Worm (Caenorhabditis elegans): ENCODE measurements around the gene nhr-207.
A peak's percentile ranks its signal among the peaks of the same experiment; 100 is the strongest.

The nhr-207 gene

DNA sequence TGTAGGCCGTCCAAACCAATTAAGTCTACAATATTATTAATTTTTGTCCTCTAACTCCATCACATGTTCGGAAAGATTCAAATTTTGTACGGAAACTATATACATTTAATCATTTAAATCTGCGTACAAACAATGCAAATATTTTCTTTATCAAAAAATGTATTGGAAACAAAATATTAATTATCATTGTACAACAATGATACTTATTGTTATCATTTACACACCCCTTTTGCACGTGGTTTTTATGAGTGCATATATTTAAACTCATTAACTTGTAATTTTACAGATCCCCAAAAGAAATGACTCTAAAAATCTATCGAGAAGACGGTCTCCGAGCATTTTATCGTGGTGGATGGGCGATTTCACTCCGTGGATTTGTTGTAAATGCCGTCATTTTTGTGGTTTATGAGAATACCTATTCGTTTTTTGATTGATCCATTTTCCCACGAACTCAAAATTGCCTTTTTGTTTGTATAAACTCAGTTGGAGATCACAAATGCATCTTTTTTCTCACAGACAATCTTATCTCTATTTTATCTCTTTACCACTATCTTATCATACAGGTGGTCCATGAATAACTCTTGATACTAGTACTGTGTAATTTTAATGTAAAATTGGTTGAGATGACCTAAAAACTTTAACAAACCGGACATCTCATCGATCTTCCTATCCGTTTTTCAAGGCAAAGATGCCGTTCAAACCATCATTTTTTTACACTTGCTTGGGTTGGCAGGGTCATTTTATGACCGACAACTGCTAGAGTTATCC, 9.9 kb upstream of the nhr-207 start (continued):
- no peak for TF ChIP-seq dpl-1 (GFP tag; optimal IDR thresholded peaks at IDR 0.05)
- no peak for TF ChIP-seq skn-1 (tag; optimal IDR thresholded peaks at IDR 0.05)
- TF ChIP-seq nhr-90 (tag; optimal IDR thresholded peaks at IDR 0.05; ENCODE audit: poor library complexity), result no peak
- no peak for TF ChIP-seq snpc-4 (tag; optimal IDR thresholded peaks at IDR 0.05)
- TF ChIP-seq lin-15B (tag; optimal IDR thresholded peaks at IDR 0.05), result no peak

DNA sequence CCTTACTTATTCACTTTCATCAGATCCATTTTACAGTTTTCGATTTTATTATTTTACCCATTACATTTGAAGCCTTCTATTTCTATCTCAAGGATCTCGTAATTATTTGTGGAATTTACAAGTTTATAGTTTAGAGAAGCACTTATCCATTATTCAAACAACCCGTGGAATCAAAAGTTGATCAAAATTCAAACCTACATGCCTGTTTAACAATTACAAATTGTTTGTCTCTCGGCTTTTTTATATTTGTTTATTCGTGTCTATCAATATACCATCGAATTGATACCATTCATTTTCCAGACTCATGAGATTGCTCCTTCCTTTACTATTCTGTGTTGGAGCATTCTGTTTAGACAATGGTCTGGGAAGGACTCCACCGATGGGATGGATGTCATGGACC, 9.0 kb upstream of the nhr-207 start, which contains the start of gene gana-1:
TSS of gene gana-1 (plus strand) at position 301 of the 400 bp plus-strand sequence.
- TF ChIP-seq isw-1 (GFP tag; IDR thresholded peaks at IDR 0.05) (no peak), pax-3 (tag; optimal IDR thresholded peaks at IDR 0.05) (no peak), unc-130 (tag; optimal IDR thresholded peaks at IDR 0.05) (no peak), pqm-1 (tag; optimal IDR thresholded peaks at IDR 0.05) (no peak), nhr-71 (tag; optimal IDR thresholded peaks at IDR 0.05) (no peak), ztf-11 (tag; optimal IDR thresholded peaks at IDR 0.05) (no peak)

DNA sequence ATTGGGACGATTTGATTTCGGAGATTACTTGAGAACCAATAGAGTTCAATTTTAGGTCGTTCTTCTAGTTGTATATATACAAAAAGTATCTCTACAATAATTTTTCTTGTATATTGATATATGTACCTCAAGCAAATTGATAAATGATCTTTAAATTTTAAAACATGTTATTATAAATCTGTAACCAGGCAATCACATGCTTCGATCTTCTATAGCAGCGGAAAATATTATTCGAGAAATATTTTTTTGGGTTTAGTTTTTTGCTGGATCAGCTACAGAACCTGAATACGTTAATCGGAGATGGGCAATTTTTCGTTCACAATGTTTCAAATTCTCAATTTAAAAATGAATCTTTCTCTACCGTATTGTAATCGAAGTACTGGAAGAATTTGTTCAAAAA, 7.2 kb upstream of the nhr-207 start, which contains the start of gene R07B7.12:
TSS of gene R07B7.12 (plus strand) at position 301 of the 400 bp plus-strand sequence.
- no peak for TF ChIP-seq lin-13 (GFP tag; optimal IDR thresholded peaks at IDR 0.05)
- no peak for TF ChIP-seq ceh-90 (tag; optimal IDR thresholded peaks at IDR 0.05)

DNA sequence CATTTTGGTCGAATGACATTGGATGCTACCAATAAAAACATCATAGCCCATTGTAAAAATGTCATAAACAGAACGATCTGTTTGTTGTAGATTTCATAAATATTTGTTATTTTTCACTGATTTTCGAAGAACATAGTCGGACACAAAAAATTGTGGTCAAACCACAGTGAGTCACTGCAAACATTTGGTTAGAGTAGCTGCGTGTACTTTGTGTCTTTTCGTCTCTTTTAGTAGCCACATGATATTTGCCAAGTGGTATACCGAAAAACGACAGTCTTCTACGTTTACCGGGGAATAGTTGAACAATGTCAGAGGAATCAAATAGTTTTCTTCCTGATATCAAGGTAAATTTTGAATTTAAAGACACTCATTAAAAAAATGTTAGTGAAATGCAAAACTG, 4.2 kb upstream of the nhr-207 start, which contains the start of gene nhr-206:
TSS of gene nhr-206 (plus strand) at position 248 of the 400 bp plus-strand sequence.
- no peak for TF ChIP-seq C16A3.4 (tag; optimal IDR thresholded peaks at IDR 0.05)
- TF ChIP-seq nhr-85 (tag), result peak; percentile 77
- no peak for TF ChIP-seq unc-62 (GFP tag; optimal IDR thresholded peaks at IDR 0.05)
- TF ChIP-seq unc-30 (tag; optimal IDR thresholded peaks at IDR 0.05), result no peak
- peak; percentile 10 for TF ChIP-seq skn-1 (tag; optimal IDR thresholded peaks at IDR 0.05)
- TF ChIP-seq nhr-19 (GFP tag; conservative IDR thresholded peaks at IDR 0.05), result peak; percentile 21; the same call in 1 of the 2 replicates
- no peak for TF ChIP-seq ces-1 (GFP tag; optimal IDR thresholded peaks at IDR 0.05)
- peak; percentile 45 for TF ChIP-seq blmp-1 (tag; optimal IDR thresholded peaks at IDR 0.05)
- no peak for TF ChIP-seq unc-86 (tag; optimal IDR thresholded peaks at IDR 0.05)
- no peak for TF ChIP-seq ama-1 (optimal IDR thresholded peaks at IDR 0.05)
- no peak for TF ChIP-seq pag-3 (tag; optimal IDR thresholded peaks at IDR 0.05; ENCODE audit: borderline replicate concordance, insufficient read depth)
- no peak for TF ChIP-seq ceh-90 (tag; optimal IDR thresholded peaks at IDR 0.05)
- no peak for TF ChIP-seq ztf-11 (tag; optimal IDR thresholded peaks at IDR 0.05)
- TF ChIP-seq mep-1 (tag; optimal IDR thresholded peaks at IDR 0.05), result peak; percentile 18
- TF ChIP-seq dpl-1 (GFP tag; optimal IDR thresholded peaks at IDR 0.05), result no peak
- peak; percentile 22 for TF ChIP-seq elt-2 (tag; optimal IDR thresholded peaks at IDR 0.05)
- TF ChIP-seq hpl-2 (GFP tag; optimal IDR thresholded peaks at IDR 0.05), result no peak
- peak; percentile 9 for TF ChIP-seq tbx-2 (tag; optimal IDR thresholded peaks at IDR 0.05)
- TF ChIP-seq hlh-4 (tag; optimal IDR thresholded peaks at IDR 0.05), result no peak
- no peak for TF ChIP-seq pax-3 (tag; optimal IDR thresholded peaks at IDR 0.05)
- peak in 1 of 2 experiments; percentile 40 for TF ChIP-seq mdl-1 (tag; optimal IDR thresholded peaks at IDR 0.05)
- TF ChIP-seq sptf-1 (tag; optimal IDR thresholded peaks at IDR 0.05), result no peak
- TF ChIP-seq snu-23 (GFP tag; optimal IDR thresholded peaks at IDR 0.05), result peak; percentile 52
- no peak for TF ChIP-seq lin-13 (GFP tag; optimal IDR thresholded peaks at IDR 0.05)
- no peak for TF ChIP-seq sox-4 (tag; optimal IDR thresholded peaks at IDR 0.05)
- TF ChIP-seq grh-1 (GFP tag; IDR thresholded peaks at IDR 0.05), result no peak
- no peak for TF ChIP-seq zag-1 (tag; optimal IDR thresholded peaks at IDR 0.05)
- TF ChIP-seq elt-3 (tag; optimal IDR thresholded peaks at IDR 0.05), result peak in 2 of 6 experiments; percentile 13 to 31
- TF ChIP-seq nhr-90 (tag; optimal IDR thresholded peaks at IDR 0.05; ENCODE audit: poor library complexity), result peak; percentile 11
- TF ChIP-seq mef-2 (tag; optimal IDR thresholded peaks at IDR 0.05), result no peak
- TF ChIP-seq nhr-84 (tag; optimal IDR thresholded peaks at IDR 0.05), result no peak
- peak in 1 of 2 experiments; percentile 58 for TF ChIP-seq lin-35 (GFP tag; optimal IDR thresholded peaks at IDR 0.05)
- TF ChIP-seq egl-13 (tag; optimal IDR thresholded peaks at IDR 0.05), result no peak
- TF ChIP-seq lir-3 (tag; optimal IDR thresholded peaks at IDR 0.05; ENCODE audit: poor library complexity), result peak; percentile 17
- TF ChIP-seq nhr-71 (tag; optimal IDR thresholded peaks at IDR 0.05), result peak; percentile 47
- peak in 1 of 2 experiments; percentile 11 for TF ChIP-seq lsy-2 (tag; optimal IDR thresholded peaks at IDR 0.05)
- peak; percentile 70 for TF ChIP-seq nhr-20 (tag; optimal IDR thresholded peaks at IDR 0.05)
- no peak for TF ChIP-seq dsc-1 (tag; optimal IDR thresholded peaks at IDR 0.05)
- TF ChIP-seq lin-14 (GFP tag; optimal IDR thresholded peaks at IDR 0.05), result peak; percentile 77

Measured in whole organism, L1 larva.